Worm (Caenorhabditis elegans) whole organism, L3 larva: ENCODE data around the gene clec-255.

Source experiments
- ZK546.5 ChIP-seq: sonication (generic microtip); optimal IDR thresholded peaks from 2 replicates; lab custom pipeline; 2017; ENCODE audit warnings: missing biosample characterization, missing genetic modification characterization
- ama-1 ChIP-seq: fragments of 150-350 bp; optimal IDR thresholded peaks from 2 replicates; lab custom pipeline; 2018
- ceh-16 ChIP-seq: sonication (generic microtip); optimal IDR thresholded peaks from 2 replicates; lab custom pipeline; 2017; ENCODE audit warnings: missing biosample characterization, missing genetic modification characterization
- fos-1 ChIP-seq: fragments of 150-350 bp; optimal IDR thresholded peaks from 2 replicates; lab custom pipeline; 2014; ENCODE audit warnings: missing biosample characterization, missing genetic modification characterization
- jun-1 ChIP-seq: fragments of 150-350 bp; optimal IDR thresholded peaks from 2 replicates; lab custom pipeline; 2014; ENCODE audit warnings: missing biosample characterization, missing genetic modification reagents, missing genetic modification characterization
- mdl-1 ChIP-seq: fragments of 150-350 bp; optimal IDR thresholded peaks from 2 replicates; lab custom pipeline; 2014; ENCODE audit warnings: missing biosample characterization, missing genetic modification characterization
- mml-1 ChIP-seq: fragments of 150-350 bp; sonication (generic microtip); optimal IDR thresholded peaks from 3 replicates; lab custom pipeline; 2014; ENCODE audit warnings: missing biosample characterization, missing genetic modification characterization
- nhr-12 ChIP-seq: fragments of 150-350 bp; optimal IDR thresholded peaks from 2 replicates; lab custom pipeline; 2014; ENCODE audit warnings: missing biosample characterization, missing genetic modification characterization
- nhr-237 ChIP-seq: fragments of 150-350 bp; optimal IDR thresholded peaks from 2 replicates; lab custom pipeline; 2014; ENCODE audit warnings: missing biosample characterization, missing genetic modification characterization
- nhr-28 ChIP-seq: fragments of 150-350 bp; optimal IDR thresholded peaks from 2 replicates; lab custom pipeline; 2014; ENCODE audit warnings: missing biosample characterization, missing genetic modification characterization
- nhr-76 ChIP-seq: fragments of 150-350 bp; sonication (generic microtip); optimal IDR thresholded peaks from 5 replicates; lab custom pipeline; 2014; ENCODE audit warnings: missing biosample characterization, missing genetic modification characterization
- skn-1 ChIP-seq: fragments of 150-350 bp; optimal IDR thresholded peaks from 2 replicates; lab custom pipeline; 2014; ENCODE audit warnings: missing biosample characterization, missing genetic modification characterization
- tbx-2 ChIP-seq: sonication (generic microtip); optimal IDR thresholded peaks from 2 replicates; lab custom pipeline; 2016; ENCODE audit warnings: mild to moderate bottlenecking, missing genetic modification characterization, missing compliant biosample characterization
- unc-62 ChIP-seq: fragments of 150-350 bp; sonication (generic microtip); optimal IDR thresholded peaks from 4 replicates; lab custom pipeline; 2014; ENCODE audit warnings: missing biosample characterization, missing genetic modification reagents, missing genetic modification characterization

ce11 chrV:18737646-18738045 lies 32.9 kb downstream of the clec-255 start:
- TF ChIP-seq mml-1 (tag; lab: Kevin White, UChicago) (no peak), ceh-16 (tag; lab: Kevin White, UChicago) (no peak), skn-1 (tag; lab: Kevin White, UChicago) (no peak), nhr-12 (tag; lab: Kevin White, UChicago) (no peak), nhr-28 (tag; lab: Kevin White, UChicago) (no peak), nhr-76 (tag; lab: Kevin White, UChicago) (no peak), nhr-237 (tag; lab: Kevin White, UChicago) (no peak), tbx-2 (tag; lab: Kevin White, UChicago) (no peak), fos-1 (tag; lab: Kevin White, UChicago) (no peak), jun-1 (no peak), mdl-1 (tag; lab: Kevin White, UChicago) (no peak), ama-1 (lab: Kevin White, UChicago) (no peak), ZK546.5 (tag; lab: Kevin White, UChicago) (no peak), unc-62 (no peak)
